Worm (Caenorhabditis elegans) whole organism, L1 larva: ENCODE results near the gene blos-2.
A peak's percentile ranks its signal among the peaks of the same experiment; 100 is the strongest.

Experiments
- C34B4.2 ChIP-seq: sonication (generic microtip); optimal IDR thresholded peaks from 2 replicates; lab custom pipeline; 2017; ENCODE audit warnings: mild to moderate bottlenecking, missing genetic modification characterization, missing compliant biosample characterization
- F16B12.6 ChIP-seq: fragments of 150-350 bp; optimal IDR thresholded peaks from 2 replicates; lab custom pipeline; 2014; ENCODE audit warnings: missing biosample characterization, missing genetic modification characterization
- Y116A8C.19 ChIP-seq: sonication (generic microtip); optimal IDR thresholded peaks from 2 replicates; lab custom pipeline; 2016; ENCODE audit warnings: missing compliant biosample characterization, missing genetic modification characterization, borderline replicate concordance
- aha-1 ChIP-seq: fragments of 150-350 bp; optimal IDR thresholded peaks from 2 replicates; lab custom pipeline; 2014; ENCODE audit warnings: missing biosample characterization, missing genetic modification characterization
- ama-1 ChIP-seq: fragments of 150-350 bp; optimal IDR thresholded peaks from 2 replicates; lab custom pipeline; 2014
- ceh-63 ChIP-seq: fragments of 200-800 bp; sonication (Bioruptor generic); optimal IDR thresholded peaks from 2 replicates; lab custom pipeline; 2018; ENCODE audit warnings: mild to moderate bottlenecking, missing genetic modification characterization, missing compliant biosample characterization
- ceh-82 ChIP-seq, 3 experiments: fragments of 150-350 bp in 1 of 3; sonication (generic microtip) in 2 of 3; optimal IDR thresholded peaks; 2 replicates each; lab custom pipeline; 2014 to 2017; ENCODE audit warnings: missing biosample characterization in 3 of 3, missing genetic modification characterization in 3 of 3
- efl-1 ChIP-seq, 4 experiments: fragments of 150-350 bp; optimal IDR thresholded peaks in 3 of 4; peaks in 1 of 4; 1 replicate in 1 of 4; 2 replicates in 3 of 4; lab custom pipeline; 2014; ENCODE audit warnings: missing biosample characterization in 2 of 4, missing genetic modification characterization in 2 of 4, missing genetic modification reagents in 2 of 4
- efl-3 ChIP-seq: fragments of 200-800 bp; sonication (Bioruptor generic); optimal IDR thresholded peaks from 2 replicates; lab custom pipeline; 2018; ENCODE audit warnings: mild to moderate bottlenecking, missing genetic modification characterization, missing compliant biosample characterization
- egl-13 ChIP-seq: sonication (generic microtip); optimal IDR thresholded peaks from 2 replicates; lab custom pipeline; 2016; ENCODE audit warnings: missing genotype, missing genetic modification reagents, missing genetic modification characterization, missing compliant biosample characterization
- egl-27 ChIP-seq, 2 experiments: fragments of 150-350 bp in 1 of 2; sonication (generic microtip); optimal IDR thresholded peaks; 3 replicates each; lab custom pipeline; 2017 to 2018; ENCODE audit warnings: missing biosample characterization in 2 of 2, missing genetic modification characterization in 2 of 2, missing genetic modification reagents in 2 of 2
- elt-3 ChIP-seq, 6 experiments: fragments of 150-350 bp in 1 of 6; sonication (generic microtip); optimal IDR thresholded peaks; 2 replicates each; lab custom pipeline; 2017 to 2018; ENCODE audit warnings: missing biosample characterization in 6 of 6, missing genetic modification characterization in 6 of 6, inconsistent platforms in 1 of 6
- fkh-4 ChIP-seq: sonication (generic microtip); optimal IDR thresholded peaks from 2 replicates; lab custom pipeline; 2016; ENCODE audit warnings: missing compliant biosample characterization, missing genetic modification characterization, borderline replicate concordance
- fkh-8 ChIP-seq: sonication (generic microtip); optimal IDR thresholded peaks from 2 replicates; lab custom pipeline; 2016; ENCODE audit warnings: mild to moderate bottlenecking, missing genetic modification characterization, missing compliant biosample characterization
- hlh-4 ChIP-seq: sonication (generic microtip); optimal IDR thresholded peaks from 2 replicates; lab custom pipeline; 2016; ENCODE audit warnings: mild to moderate bottlenecking, missing genetic modification characterization, missing compliant biosample characterization
- isw-1 ChIP-seq: fragments of 200-800 bp; sonication (Bioruptor generic); IDR thresholded peaks from 2 replicates; pipeline ENCODE4 v1.3.6; 2022; ENCODE audit warnings: missing genetic modification characterization, missing compliant biosample characterization
- lin-13 ChIP-seq: fragments of 150-350 bp; optimal IDR thresholded peaks from 2 replicates; lab custom pipeline; 2014; ENCODE audit warnings: missing biosample characterization, missing genetic modification reagents, missing genetic modification characterization
- lsy-2 ChIP-seq, 2 experiments: fragments of 150-350 bp; optimal IDR thresholded peaks; 2 replicates each; lab custom pipeline; 2014; ENCODE audit warnings: missing biosample characterization in 2 of 2, missing genetic modification characterization in 2 of 2
- mab-9 ChIP-seq: fragments of 200-800 bp; sonication (Bioruptor generic); IDR thresholded peaks from 2 replicates; pipeline ENCODE4 v1.3.6; 2022; ENCODE audit warnings: missing genetic modification reagents, missing genetic modification characterization, missing compliant biosample characterization
- mdl-1 ChIP-seq, 2 experiments: fragments of 150-350 bp; optimal IDR thresholded peaks; 2 replicates each; lab custom pipeline; 2014 to 2017; ENCODE audit warnings: missing biosample characterization in 2 of 2, missing genetic modification characterization in 2 of 2, inconsistent platforms in 1 of 2
- mef-2 ChIP-seq: fragments of 150-350 bp; optimal IDR thresholded peaks from 2 replicates; lab custom pipeline; 2014; ENCODE audit warnings: missing biosample characterization, missing genetic modification characterization
- mep-1 ChIP-seq: fragments of 150-350 bp; optimal IDR thresholded peaks from 2 replicates; lab custom pipeline; 2014; ENCODE audit warnings: missing biosample characterization, missing genetic modification characterization
- nhr-11 ChIP-seq: fragments of 150-350 bp; optimal IDR thresholded peaks from 2 replicates; lab custom pipeline; 2014; ENCODE audit warnings: missing biosample characterization, missing genetic modification characterization
- nhr-12 ChIP-seq: sonication (generic microtip); optimal IDR thresholded peaks from 2 replicates; lab custom pipeline; 2017; ENCODE audit warnings: missing biosample characterization, missing genetic modification characterization
- nhr-19 ChIP-seq: fragments of 200-800 bp; sonication (Bioruptor generic); conservative IDR thresholded peaks from 2 replicates; pipeline ENCODE4 v1.3.6; 2022; ENCODE audit warnings: missing genetic modification characterization, missing compliant biosample characterization
- nhr-237 ChIP-seq: fragments of 150-350 bp; optimal IDR thresholded peaks from 2 replicates; lab custom pipeline; 2014; ENCODE audit warnings: missing biosample characterization, missing genetic modification characterization
- nhr-47 ChIP-seq: sonication (generic microtip); optimal IDR thresholded peaks from 2 replicates; lab custom pipeline; 2016; ENCODE audit warnings: mild to moderate bottlenecking, missing genetic modification characterization, moderate library complexity, missing compliant biosample characterization
- nhr-71 ChIP-seq: sonication (generic microtip); optimal IDR thresholded peaks from 2 replicates; lab custom pipeline; 2016; ENCODE audit warnings: mild to moderate bottlenecking, missing genetic modification characterization, moderate library complexity, missing compliant biosample characterization
- nhr-85 ChIP-seq: sonication (generic microtip); peaks from one replicate; lab custom pipeline; 2016; ENCODE audit warnings: missing genetic modification characterization, inconsistent platforms, missing compliant biosample characterization
- nhr-90 ChIP-seq: sonication (generic microtip); optimal IDR thresholded peaks from 2 replicates; lab custom pipeline; 2016; ENCODE audit warnings: mild to moderate bottlenecking, missing genetic modification characterization, missing compliant biosample characterization; ENCODE audit not compliant: poor library complexity
- pag-3 ChIP-seq: sonication (generic microtip); optimal IDR thresholded peaks from 2 replicates; lab custom pipeline; 2017; ENCODE audit warnings: missing genetic modification characterization, mild to moderate bottlenecking, missing compliant biosample characterization, antibody characterized with exemption, borderline replicate concordance; ENCODE audit not compliant: insufficient read depth
- tbx-2 ChIP-seq: sonication (generic microtip); optimal IDR thresholded peaks from 2 replicates; lab custom pipeline; 2016; ENCODE audit warnings: missing genetic modification characterization, missing compliant biosample characterization
- unc-98 ChIP-seq: fragments of 200-800 bp; sonication (Bioruptor generic); IDR thresholded peaks from 2 replicates; pipeline ENCODE4 v1.3.6; 2022; ENCODE audit warnings: missing genetic modification characterization, missing compliant biosample characterization
- vab-15 ChIP-seq: sonication (generic microtip); optimal IDR thresholded peaks from 2 replicates; lab custom pipeline; 2017; ENCODE audit warnings: missing genotype, mild to moderate bottlenecking, missing genetic modification characterization, missing compliant biosample characterization
- xbp-1 ChIP-seq: sonication (generic microtip); optimal IDR thresholded peaks from 2 replicates; lab custom pipeline; 2016; ENCODE audit warnings: missing genetic modification characterization, missing compliant biosample characterization
- zag-1 ChIP-seq: fragments of 150-350 bp; optimal IDR thresholded peaks from 2 replicates; lab custom pipeline; 2014; ENCODE audit warnings: missing biosample characterization, missing genetic modification characterization
- ztf-4 ChIP-seq: fragments of 150-350 bp; optimal IDR thresholded peaks from 2 replicates; lab custom pipeline; 2014; ENCODE audit warnings: missing biosample characterization, missing genetic modification characterization

The blos-2 gene

ce11 chrIV:6323654-6324224, 10.3 kb upstream of the blos-2 start, which contains the start of gene sqd-1 (continued):
- TF ChIP-seq hlh-4 (tag; lab: Kevin White, UChicago) (no peak), lin-13 (GFP tag; lab: Kevin White, UChicago) (peak; percentile 95), xbp-1 (tag; lab: Kevin White, UChicago) (peak; percentile 97), fkh-8 (tag; lab: Kevin White, UChicago) (peak; percentile 94), ceh-63 (GFP tag; lab: Kevin White, UChicago) (peak; percentile 93), ceh-82 (tag; optimal IDR thresholded peaks at IDR 0.05; lab: Kevin White, UChicago) (peak; percentile 97 to 98 (median 97)), elt-3 (tag; optimal IDR thresholded peaks at IDR 0.05; lab: Kevin White, UChicago) (peak in 5 of 6 experiments; percentile 74 to 94 (median 86)), lsy-2 (tag; optimal IDR thresholded peaks at IDR 0.05; lab: Kevin White, UChicago) (peak; percentile 98 to 99), nhr-12 (tag; lab: Kevin White, UChicago) (peak; percentile 46), pag-3 (tag; lab: Kevin White, UChicago) (no peak), tbx-2 (tag; lab: Kevin White, UChicago) (peak; percentile 98), nhr-71 (tag; lab: Kevin White, UChicago) (peak; percentile 99), egl-13 (peak; percentile 96), ztf-4 (tag; lab: Kevin White, UChicago) (peak; percentile 95), vab-15 (peak; percentile 93), nhr-85 (tag; lab: Kevin White, UChicago) (peak; percentile 98), nhr-11 (peak; percentile 74), mef-2 (tag; lab: Kevin White, UChicago) (peak; percentile 92), F16B12.6 (tag; lab: Kevin White, UChicago) (peak; percentile 71), C34B4.2 (tag; lab: Kevin White, UChicago) (peak; percentile 85), Y116A8C.19 (tag; lab: Kevin White, UChicago) (peak; percentile 8), nhr-19 (GFP tag; lab: Robert Waterston, UW) (peak; percentile 98), egl-27 (tag; optimal IDR thresholded peaks at IDR 0.05; lab: Kevin White, UChicago) (peak in 1 of 2 experiments; percentile 52), nhr-90 (tag; lab: Kevin White, UChicago) (peak; percentile 98), mab-9 (GFP tag; lab: Robert Waterston, UW) (peak; percentile 96), nhr-237 (tag; lab: Kevin White, UChicago) (peak; percentile 81), efl-3 (peak; percentile 74), ama-1 (lab: Kevin White, UChicago) (peak; percentile 85), mdl-1 (tag; optimal IDR thresholded peaks at IDR 0.05; lab: Kevin White, UChicago) (peak in 1 of 2 experiments; percentile 92), fkh-4 (tag; lab: Kevin White, UChicago) (peak; percentile 61), nhr-47 (peak; percentile 98), efl-1 (optimal IDR thresholded peaks at IDR 0.05; lab: Kevin White, UChicago) (peak; percentile 94 to 95), efl-1 (GFP tag; optimal IDR thresholded peaks at IDR 0.05 in 1 of 2; lab: Kevin White, UChicago) (peak; percentile 87 to 99), unc-98 (GFP tag; lab: Robert Waterston, UW) (peak; percentile 67; the same call in 1 of the 2 replicates), mep-1 (tag; lab: Kevin White, UChicago) (peak; percentile 95), zag-1 (tag; lab: Kevin White, UChicago) (peak; percentile 8), aha-1 (tag; lab: Kevin White, UChicago) (peak; percentile 84)

ce11 chrIV:6325772-6326171, 8.2 kb upstream of the blos-2 start:
- no peak for TF ChIP-seq isw-1

ce11 chrIV:6326448-6326847, 7.6 kb upstream of the blos-2 start, which contains the start of gene lsm-8:
Gene lsm-8 (plus strand): TSS chrIV:6326526.
- TF ChIP-seq nhr-85 (tag; lab: Kevin White, UChicago): peak; percentile 51
- TF ChIP-seq egl-27 (tag; optimal IDR thresholded peaks at IDR 0.05; lab: Kevin White, UChicago): no peak
- TF ChIP-seq efl-1 (optimal IDR thresholded peaks at IDR 0.05; lab: Kevin White, UChicago): no peak
- peak in 1 of 2 experiments; percentile 54 for TF ChIP-seq efl-1 (GFP tag; optimal IDR thresholded peaks at IDR 0.05 in 1 of 2; lab: Kevin White, UChicago)
